Fruit fly (Drosophila melanogaster) whole organism, embryonic: ENCODE results near the gene CG14022.

Experiments
- CG12391 ChIP-seq: fragments of 200-800 bp; sonication (Bioruptor generic); optimal IDR thresholded peaks from 3 replicates; lab custom pipeline; 2018; ENCODE audit warnings: missing biosample characterization, mild to moderate bottlenecking, missing genetic modification characterization, moderate library complexity
- CG14050 ChIP-seq: fragments of 200-800 bp; sonication (Bioruptor generic); IDR thresholded peaks from 3 replicates; pipeline ENCODE4 v1.3.6; 2022; ENCODE audit warnings: missing biosample characterization, missing genetic modification characterization
- CG14441 ChIP-seq: fragments of 200-800 bp; sonication (Bioruptor generic); IDR thresholded peaks from 2 replicates; pipeline ENCODE4 v1.3.6; 2022; ENCODE audit warnings: missing biosample characterization, missing genetic modification characterization
- CG14667 ChIP-seq: fragments of 200-800 bp; sonication (Bioruptor generic); IDR thresholded peaks from 2 replicates; pipeline ENCODE4 v1.3.6; 2022; ENCODE audit warnings: missing biosample characterization, missing genetic modification characterization
- CG15601 ChIP-seq: fragments of 200-800 bp; sonication (Bioruptor generic); optimal IDR thresholded peaks from 3 replicates; lab custom pipeline; 2019; ENCODE audit warnings: missing biosample characterization, mild to moderate bottlenecking, missing genetic modification characterization, moderate library complexity
- CG17328 ChIP-seq: fragments of 200-800 bp; sonication (Bioruptor generic); IDR thresholded peaks from 2 replicates; pipeline ENCODE4 v1.3.6; 2022; ENCODE audit warnings: missing biosample characterization, missing genetic modification characterization
- CG18011 ChIP-seq: fragments of 200-800 bp; sonication (Bioruptor generic); optimal IDR thresholded peaks from 2 replicates; lab custom pipeline; 2017; ENCODE audit warnings: missing biosample characterization, missing genetic modification characterization, mild to moderate bottlenecking, moderate library complexity, missing genotype
- CG2116 ChIP-seq: fragments of 200-800 bp; sonication (Bioruptor generic); optimal IDR thresholded peaks from 3 replicates; lab custom pipeline; 2018; ENCODE audit warnings: missing biosample characterization, mild to moderate bottlenecking, missing genetic modification characterization
- CG2129 ChIP-seq: fragments of 200-800 bp; sonication (Bioruptor generic); IDR thresholded peaks from 2 replicates; pipeline ENCODE4 v1.3.6; 2022; ENCODE audit warnings: missing biosample characterization, missing genetic modification characterization; ENCODE audit not compliant: partially characterized antibody
- CG4730 ChIP-seq: fragments of 200-800 bp; sonication (Bioruptor generic); IDR thresholded peaks from 2 replicates; pipeline ENCODE4 v1.3.6; 2022; ENCODE audit warnings: missing biosample characterization, missing genetic modification characterization
- CG6272 ChIP-seq: fragments of 200-800 bp; sonication (Bioruptor generic); IDR thresholded peaks from 2 replicates; pipeline ENCODE4 v1.3.6; 2022; ENCODE audit warnings: missing biosample characterization, missing genetic modification characterization
- CG6765 ChIP-seq: fragments of 200-800 bp; sonication (Bioruptor generic); optimal IDR thresholded peaks from 3 replicates; lab custom pipeline; 2017; ENCODE audit warnings: missing biosample characterization, mild to moderate bottlenecking, missing genetic modification characterization
- CG8089 ChIP-seq: fragments of 200-800 bp; sonication (Bioruptor generic); optimal IDR thresholded peaks from 3 replicates; lab custom pipeline; 2016; ENCODE audit warnings: missing biosample characterization, missing genetic modification characterization
- D19A ChIP-seq: fragments of 200-800 bp; optimal IDR thresholded peaks from 3 replicates; lab custom pipeline; 2019; ENCODE audit warnings: missing biosample characterization, mild to moderate bottlenecking, missing genetic modification characterization, moderate library complexity
- Dad ChIP-seq: fragments of 200-800 bp; sonication (Bioruptor generic); optimal IDR thresholded peaks from 3 replicates; lab custom pipeline; 2016; ENCODE audit warnings: missing biosample characterization, missing genetic modification characterization
- Doc2 ChIP-seq: fragments of 200-800 bp; sonication (Bioruptor generic); IDR thresholded peaks from 2 replicates; pipeline ENCODE4 v1.3.6; 2022; ENCODE audit warnings: missing biosample characterization, missing genetic modification characterization
- E2f2 ChIP-seq: fragments of 200-800 bp; sonication (Bioruptor generic); IDR thresholded peaks from 2 replicates; pipeline ENCODE4 v1.3.6; 2022; ENCODE audit warnings: missing biosample characterization, missing genetic modification characterization
- Ets65A ChIP-seq: fragments of 200-800 bp; sonication (Bioruptor generic); peaks from one replicate; lab custom pipeline; 2016; ENCODE audit warnings: missing biosample characterization, missing genetic modification characterization
- Gsc ChIP-seq: fragments of 200-800 bp; sonication (Bioruptor generic); IDR thresholded peaks from 2 replicates; pipeline ENCODE4 v1.3.6; 2022; ENCODE audit warnings: missing biosample characterization, missing genetic modification characterization
- Gug ChIP-seq: fragments of 200-800 bp; sonication (Bioruptor generic); IDR thresholded peaks from 4 replicates; pipeline ENCODE4 v1.3.6; 2022; ENCODE audit warnings: missing biosample characterization, missing genetic modification characterization
- HLH54F ChIP-seq: fragments of 200-800 bp; sonication (Bioruptor generic); optimal IDR thresholded peaks from 3 replicates; lab custom pipeline; 2016; ENCODE audit warnings: missing biosample characterization, missing genetic modification characterization
- Hand ChIP-seq: fragments of 200-800 bp; sonication (Bioruptor generic); optimal IDR thresholded peaks from 2 replicates; lab custom pipeline; 2017; ENCODE audit warnings: mild to moderate bottlenecking, missing biosample characterization, missing genetic modification reagents, missing genetic modification characterization
- Hr39 ChIP-seq: fragments of >200 bp; optimal IDR thresholded peaks from 2 replicates; lab custom pipeline; 2017
- Jarid2 ChIP-seq: fragments of 200-800 bp; sonication (Bioruptor generic); optimal IDR thresholded peaks from 3 replicates; lab custom pipeline; 2017; ENCODE audit warnings: mild to moderate bottlenecking, missing biosample characterization, missing genetic modification reagents, missing genetic modification characterization
- Optix ChIP-seq: fragments of 200-800 bp; sonication (Bioruptor generic); IDR thresholded peaks from 3 replicates; pipeline ENCODE4 v1.3.6; 2022; ENCODE audit warnings: missing biosample characterization, missing genetic modification characterization
- Rfx ChIP-seq: fragments of 200-800 bp; sonication (Bioruptor generic); IDR thresholded peaks from 2 replicates; pipeline ENCODE4 v1.3.6; 2022; ENCODE audit warnings: missing biosample characterization, missing genetic modification characterization
- Rx ChIP-seq: fragments of 200-800 bp; sonication (Bioruptor generic); IDR thresholded peaks from 2 replicates; pipeline ENCODE4 v1.3.6; 2022; ENCODE audit warnings: missing biosample characterization, missing genetic modification characterization
- Sry-β ChIP-seq: fragments of 200-800 bp; sonication (Bioruptor generic); optimal IDR thresholded peaks from 2 replicates; lab custom pipeline; 2018; ENCODE audit warnings: missing biosample characterization, mild to moderate bottlenecking, missing genetic modification characterization, moderate library complexity
- Tbp ChIP-seq: fragments of >200 bp; optimal IDR thresholded peaks from 2 replicates; lab custom pipeline; 2018; ENCODE audit warnings: missing biosample characterization, missing genetic modification characterization
- Usf ChIP-seq: fragments of 200-800 bp; sonication (Bioruptor generic); optimal IDR thresholded peaks from 2 replicates; lab custom pipeline; 2017; ENCODE audit warnings: missing genotype, missing biosample characterization, missing genetic modification characterization
- cato ChIP-seq: fragments of 200-800 bp; sonication (Bioruptor generic); optimal IDR thresholded peaks from 2 replicates; lab custom pipeline; 2016; ENCODE audit warnings: missing biosample characterization, missing genetic modification characterization, borderline replicate concordance
- chinmo ChIP-seq: fragments of 200-800 bp; sonication (Bioruptor generic); IDR thresholded peaks from 4 replicates; pipeline ENCODE4 v1.3.6; 2022; ENCODE audit warnings: missing biosample characterization, missing genetic modification characterization; ENCODE audit not compliant: partially characterized antibody
- ci ChIP-seq: fragments of 200-800 bp; sonication (Bioruptor generic); IDR thresholded peaks from 3 replicates; pipeline ENCODE4 v1.3.6; 2022; ENCODE audit warnings: missing biosample characterization, missing genetic modification characterization
- crp ChIP-seq, 2 experiments: fragments of 200-800 bp; sonication (Bioruptor generic); optimal IDR thresholded peaks; 2 replicates in 1 of 2; 3 replicates in 1 of 2; lab custom pipeline; 2017; ENCODE audit warnings: missing biosample characterization in 2 of 2, missing genetic modification characterization in 2 of 2, mild to moderate bottlenecking in 1 of 2, moderate library complexity in 1 of 2
- cwo ChIP-seq: fragments of 200-800 bp; sonication (Bioruptor generic); optimal IDR thresholded peaks from 3 replicates; lab custom pipeline; 2017; ENCODE audit warnings: missing biosample characterization, missing genetic modification characterization, mild to moderate bottlenecking, moderate library complexity, missing genetic modification reagents
- da ChIP-seq: fragments of 200-800 bp; sonication (Bioruptor generic); optimal IDR thresholded peaks from 2 replicates; lab custom pipeline; 2016; ENCODE audit warnings: missing biosample characterization, missing genetic modification characterization
- dan ChIP-seq: fragments of 200-800 bp; sonication (Bioruptor generic); IDR thresholded peaks from 2 replicates; pipeline ENCODE4 v1.3.6; 2022; ENCODE audit warnings: missing biosample characterization, missing genetic modification characterization
- dm ChIP-seq: fragments of 200-800 bp; sonication (Bioruptor generic); optimal IDR thresholded peaks from 3 replicates; lab custom pipeline; 2016; ENCODE audit warnings: missing biosample characterization, missing genetic modification characterization
- grau ChIP-seq: fragments of 200-800 bp; optimal IDR thresholded peaks from 3 replicates; lab custom pipeline; 2019; ENCODE audit warnings: missing biosample characterization, mild to moderate bottlenecking, missing genetic modification characterization, moderate library complexity
- ham ChIP-seq: fragments of 200-800 bp; sonication (Bioruptor generic); IDR thresholded peaks from 2 replicates; pipeline ENCODE4 v1.3.6; 2022; ENCODE audit warnings: missing biosample characterization, missing genetic modification characterization
- hb ChIP-seq: fragments of 200-800 bp; sonication (Bioruptor generic); IDR thresholded peaks from 3 replicates; pipeline ENCODE4 v1.3.6; 2022; ENCODE audit warnings: missing biosample characterization, missing genetic modification characterization; ENCODE audit not compliant: partially characterized antibody
- kay ChIP-seq: fragments of 200-800 bp; sonication (Bioruptor generic); optimal IDR thresholded peaks from 2 replicates; lab custom pipeline; 2016; ENCODE audit warnings: missing biosample characterization, missing genetic modification characterization
- knrl ChIP-seq: fragments of 200-800 bp; sonication (Bioruptor generic); IDR thresholded peaks from 3 replicates; pipeline ENCODE4 v1.3.6; 2022; ENCODE audit warnings: missing biosample characterization, missing genetic modification characterization; ENCODE audit not compliant: partially characterized antibody
- mld ChIP-seq: fragments of 200-800 bp; sonication (Bioruptor generic); IDR thresholded peaks from 3 replicates; pipeline ENCODE4 v1.3.6; 2022; ENCODE audit warnings: missing biosample characterization, missing genetic modification characterization; ENCODE audit not compliant: partially characterized antibody
- nerfin-2 ChIP-seq: fragments of 200-800 bp; sonication (Bioruptor generic); IDR thresholded peaks from 2 replicates; pipeline ENCODE4 v1.3.6; 2022; ENCODE audit warnings: missing biosample characterization, missing genetic modification characterization; ENCODE audit not compliant: partially characterized antibody
- scrt ChIP-seq: fragments of 200-800 bp; sonication (Bioruptor generic); optimal IDR thresholded peaks from 2 replicates; lab custom pipeline; 2018; ENCODE audit warnings: missing biosample characterization, mild to moderate bottlenecking, missing genetic modification characterization, moderate library complexity
- sd ChIP-seq: fragments of 200-800 bp; sonication (Bioruptor generic); optimal IDR thresholded peaks from 3 replicates; lab custom pipeline; 2018; ENCODE audit warnings: missing biosample characterization, mild to moderate bottlenecking, missing genetic modification characterization, moderate library complexity
- stwl ChIP-seq: fragments of 200-800 bp; sonication (Bioruptor generic); optimal IDR thresholded peaks from 3 replicates; lab custom pipeline; 2018; ENCODE audit warnings: missing biosample characterization, mild to moderate bottlenecking, missing genetic modification characterization, moderate library complexity
- wdn ChIP-seq: fragments of 200-800 bp; sonication (Bioruptor generic); IDR thresholded peaks from 2 replicates; pipeline ENCODE4 v1.3.6; 2022; ENCODE audit warnings: missing biosample characterization, missing genetic modification characterization

CG14022 gene

DNA sequence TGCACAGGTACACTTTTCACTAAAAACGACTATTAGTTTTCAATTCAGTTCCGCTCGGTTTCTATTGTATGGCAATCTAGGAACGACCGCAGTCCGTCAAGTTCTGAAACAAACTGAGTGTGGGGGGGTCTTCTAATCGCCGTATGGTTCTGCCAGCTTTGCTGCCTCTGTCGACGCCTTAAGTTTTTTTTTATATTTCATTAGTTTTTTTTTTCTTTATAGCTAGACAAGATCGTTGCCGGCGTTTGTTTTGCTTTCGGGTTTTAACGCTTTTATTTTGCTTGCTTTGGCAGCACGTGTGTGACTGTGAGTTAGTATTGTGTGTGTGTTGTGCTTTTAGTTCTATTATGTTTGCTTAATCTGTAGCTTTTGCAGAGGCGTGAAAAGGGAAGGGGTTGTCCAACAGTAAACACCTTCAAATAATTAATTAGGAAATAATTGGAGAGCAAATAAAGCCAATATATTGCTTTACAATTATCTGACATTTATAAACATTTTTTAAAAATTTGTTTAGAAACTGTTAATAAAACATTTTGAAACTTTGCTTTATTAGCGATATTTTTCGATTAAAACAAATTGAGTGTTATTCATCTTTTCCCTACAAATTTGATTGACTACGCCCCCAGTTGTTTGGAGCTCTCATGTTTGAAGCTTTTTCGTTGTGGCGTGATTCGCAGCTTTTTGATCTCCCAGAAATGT is 13.6 kb upstream of the CG14022 start, which contains the start of gene Acsf2 (continued):
- TF ChIP-seq CG12391 (tag; lab: Kevin White, UChicago) (peak; percentile 95), dm (GFP tag; lab: Kevin White, UChicago) (peak; percentile 86), Gsc (GFP tag; lab: Robert Waterston, UW) (peak; percentile 57), D19A (tag; lab: Kevin White, UChicago) (peak; percentile 84), CG6765 (GFP tag; lab: Kevin White, UChicago) (peak; percentile 95), Doc2 (GFP tag; lab: Robert Waterston, UW) (peak; percentile 86), Hr39 (no peak), CG4730 (GFP tag; lab: Robert Waterston, UW) (peak; percentile 95), Rfx (GFP tag; lab: Robert Waterston, UW) (peak; percentile 99), stwl (tag; lab: Kevin White, UChicago) (no peak), Tbp (GFP tag; lab: Kevin White, UChicago) (no peak), sd (tag; lab: Kevin White, UChicago) (peak; percentile 93), CG14441 (GFP tag; lab: Robert Waterston, UW) (peak; percentile 95), cwo (GFP tag; lab: Kevin White, UChicago) (peak; percentile 99), CG14050 (GFP tag; lab: Robert Waterston, UW) (peak; percentile 89), CG17328 (GFP tag; lab: Robert Waterston, UW) (peak; percentile 71), CG2129 (no peak), Jarid2 (GFP tag; lab: Kevin White, UChicago) (peak; percentile 81), Sry-β (GFP tag; lab: Kevin White, UChicago) (no peak), Gug (peak; percentile 94), CG14667 (GFP tag; lab: Robert Waterston, UW) (peak; percentile 92), nerfin-2 (GFP tag; lab: Robert Waterston, UW) (no peak), Rx (GFP tag; lab: Robert Waterston, UW) (peak; percentile 83), Usf (GFP tag; lab: Kevin White, UChicago) (peak; percentile 98), CG2116 (GFP tag; lab: Kevin White, UChicago) (peak; percentile 65), da (GFP tag; lab: Kevin White, UChicago) (peak; percentile 79), E2f2 (GFP tag; lab: Robert Waterston, UW) (peak; percentile 80), Ets65A (GFP tag; lab: Kevin White, UChicago) (peak; percentile 98), HLH54F (GFP tag; lab: Kevin White, UChicago) (peak; percentile 97), CG18011 (GFP tag; lab: Kevin White, UChicago) (peak; percentile 87), CG6272 (GFP tag; lab: Robert Waterston, UW) (peak; percentile 94), hb (no peak), chinmo (GFP tag; lab: Robert Waterston, UW) (peak; percentile 76; the same call in 1 of the 4 replicates), mld (GFP tag; lab: Robert Waterston, UW) (no peak), ham (peak; percentile 95), CG8089 (peak; percentile 69), scrt (peak; percentile 95), wdn (GFP tag; lab: Robert Waterston, UW) (peak; percentile 95), grau (tag; lab: Kevin White, UChicago) (peak; percentile 98), kay (peak; percentile 93), Hand (GFP tag; lab: Kevin White, UChicago) (peak; percentile 95), knrl (GFP tag; lab: Robert Waterston, UW) (no peak), ci (GFP tag; lab: Robert Waterston, UW) (0 out of 3 replicates have a peak, but pooled peaks have one; percentile 26), dan (GFP tag; lab: Robert Waterston, UW) (0 out of 2 replicates have a peak, but pooled peaks have one; percentile 12), crp (GFP tag; optimal IDR thresholded peaks at IDR 0.05; lab: Kevin White, UChicago) (peak in 1 of 2 experiments; percentile 45), cato (GFP tag; lab: Kevin White, UChicago) (peak; percentile 74), Optix (GFP tag; lab: Robert Waterston, UW) (peak; percentile 46; the same call in 1 of the 3 replicates), CG15601 (peak; percentile 25), Dad (GFP tag; lab: Kevin White, UChicago) (peak; percentile 92)
